Worm (Caenorhabditis elegans) whole organism, L1 larva: ENCODE measurements around the gene C27F2.7.
A peak's percentile ranks its signal among the peaks of the same experiment; 100 is the strongest.

ENCODE experiments used
- C04F5.9 ChIP-seq: sonication (generic microtip); optimal IDR thresholded peaks from 2 replicates; lab custom pipeline; 2016; ENCODE audit warnings: missing genetic modification characterization, missing compliant biosample characterization
- C16A3.4 ChIP-seq: fragments of 150-350 bp; optimal IDR thresholded peaks from 2 replicates; lab custom pipeline; 2014; ENCODE audit warnings: missing biosample characterization, missing genetic modification characterization
- ama-1 ChIP-seq: fragments of 150-350 bp; optimal IDR thresholded peaks from 2 replicates; lab custom pipeline; 2014
- ceh-63 ChIP-seq: fragments of 200-800 bp; sonication (Bioruptor generic); optimal IDR thresholded peaks from 2 replicates; lab custom pipeline; 2018; ENCODE audit warnings: mild to moderate bottlenecking, missing genetic modification characterization, missing compliant biosample characterization
- ceh-90 ChIP-seq: sonication (generic microtip); optimal IDR thresholded peaks from 2 replicates; lab custom pipeline; 2016; ENCODE audit warnings: missing genetic modification characterization, missing compliant biosample characterization
- dpl-1 ChIP-seq, 3 experiments: fragments of 150-350 bp in 2 of 3; sonication (generic microtip) in 1 of 3; optimal IDR thresholded peaks; 2 replicates each; lab custom pipeline; 2014 to 2017; ENCODE audit warnings: missing biosample characterization in 3 of 3, missing genetic modification characterization in 3 of 3, missing genetic modification reagents in 3 of 3
- dsc-1 ChIP-seq: sonication (generic microtip); optimal IDR thresholded peaks from 2 replicates; lab custom pipeline; 2016; ENCODE audit warnings: mild to moderate bottlenecking, missing genetic modification characterization, missing compliant biosample characterization
- efl-1 ChIP-seq, 4 experiments: fragments of 150-350 bp; optimal IDR thresholded peaks in 3 of 4; peaks in 1 of 4; 1 replicate in 1 of 4; 2 replicates in 3 of 4; lab custom pipeline; 2014; ENCODE audit warnings: missing biosample characterization in 2 of 4, missing genetic modification characterization in 2 of 4, missing genetic modification reagents in 2 of 4
- egl-13 ChIP-seq: sonication (generic microtip); optimal IDR thresholded peaks from 2 replicates; lab custom pipeline; 2016; ENCODE audit warnings: missing genotype, missing genetic modification reagents, missing genetic modification characterization, missing compliant biosample characterization
- elt-2 ChIP-seq: sonication (generic microtip); optimal IDR thresholded peaks from 2 replicates; lab custom pipeline; 2016; ENCODE audit warnings: missing genetic modification characterization, mild to moderate bottlenecking, inconsistent platforms, missing compliant biosample characterization, missing genetic modification reagents
- elt-3 ChIP-seq, 6 experiments: fragments of 150-350 bp in 1 of 6; sonication (generic microtip); optimal IDR thresholded peaks; 2 replicates each; lab custom pipeline; 2017 to 2018; ENCODE audit warnings: missing biosample characterization in 6 of 6, missing genetic modification characterization in 6 of 6, inconsistent platforms in 1 of 6
- ets-5 ChIP-seq: fragments of 200-800 bp; sonication (Bioruptor generic); IDR thresholded peaks from 2 replicates; pipeline ENCODE4 v1.3.6; 2022; ENCODE audit warnings: missing genetic modification characterization, missing compliant biosample characterization
- fkh-8 ChIP-seq: sonication (generic microtip); optimal IDR thresholded peaks from 2 replicates; lab custom pipeline; 2016; ENCODE audit warnings: mild to moderate bottlenecking, missing genetic modification characterization, missing compliant biosample characterization
- fos-1 ChIP-seq: fragments of 150-350 bp; optimal IDR thresholded peaks from 2 replicates; lab custom pipeline; 2014; ENCODE audit warnings: missing biosample characterization, missing genetic modification characterization
- grh-1 ChIP-seq: fragments of 200-800 bp; sonication (Bioruptor generic); IDR thresholded peaks from 2 replicates; pipeline ENCODE4 v1.3.6; 2022; ENCODE audit warnings: missing genetic modification reagents, missing genetic modification characterization, missing compliant biosample characterization
- hlh-17 ChIP-seq: fragments of 200-800 bp; sonication (Bioruptor generic); optimal IDR thresholded peaks from 2 replicates; lab custom pipeline; 2018; ENCODE audit warnings: missing genetic modification characterization, mild to moderate bottlenecking, missing compliant biosample characterization, moderate library complexity, borderline replicate concordance
- irx-1 ChIP-seq: sonication (generic microtip); optimal IDR thresholded peaks from 2 replicates; lab custom pipeline; 2016; ENCODE audit warnings: missing genetic modification characterization, missing compliant biosample characterization
- isw-1 ChIP-seq: fragments of 200-800 bp; sonication (Bioruptor generic); IDR thresholded peaks from 2 replicates; pipeline ENCODE4 v1.3.6; 2022; ENCODE audit warnings: missing genetic modification characterization, missing compliant biosample characterization
- lin-13 ChIP-seq: fragments of 150-350 bp; optimal IDR thresholded peaks from 2 replicates; lab custom pipeline; 2014; ENCODE audit warnings: missing biosample characterization, missing genetic modification reagents, missing genetic modification characterization
- lin-35 ChIP-seq, 2 experiments: fragments of 150-350 bp; optimal IDR thresholded peaks; 2 replicates each; lab custom pipeline; 2014; ENCODE audit warnings: missing biosample characterization in 2 of 2, missing genetic modification characterization in 2 of 2, missing genetic modification reagents in 2 of 2
- lir-3 ChIP-seq: sonication (generic microtip); optimal IDR thresholded peaks from 2 replicates; lab custom pipeline; 2016; ENCODE audit warnings: mild to moderate bottlenecking, missing genetic modification characterization, moderate library complexity, missing compliant biosample characterization; ENCODE audit not compliant: poor library complexity
- lsy-2 ChIP-seq, 2 experiments: fragments of 150-350 bp; optimal IDR thresholded peaks; 2 replicates each; lab custom pipeline; 2014; ENCODE audit warnings: missing biosample characterization in 2 of 2, missing genetic modification characterization in 2 of 2
- mab-9 ChIP-seq: fragments of 200-800 bp; sonication (Bioruptor generic); IDR thresholded peaks from 2 replicates; pipeline ENCODE4 v1.3.6; 2022; ENCODE audit warnings: missing genetic modification reagents, missing genetic modification characterization, missing compliant biosample characterization
- mdl-1 ChIP-seq, 2 experiments: fragments of 150-350 bp; optimal IDR thresholded peaks; 2 replicates each; lab custom pipeline; 2014 to 2017; ENCODE audit warnings: missing biosample characterization in 2 of 2, missing genetic modification characterization in 2 of 2, inconsistent platforms in 1 of 2
- mep-1 ChIP-seq: fragments of 150-350 bp; optimal IDR thresholded peaks from 2 replicates; lab custom pipeline; 2014; ENCODE audit warnings: missing biosample characterization, missing genetic modification characterization
- nhr-11 ChIP-seq: fragments of 150-350 bp; optimal IDR thresholded peaks from 2 replicates; lab custom pipeline; 2014; ENCODE audit warnings: missing biosample characterization, missing genetic modification characterization
- nhr-19 ChIP-seq: fragments of 200-800 bp; sonication (Bioruptor generic); conservative IDR thresholded peaks from 2 replicates; pipeline ENCODE4 v1.3.6; 2022; ENCODE audit warnings: missing genetic modification characterization, missing compliant biosample characterization
- nhr-20 ChIP-seq: sonication (generic microtip); optimal IDR thresholded peaks from 2 replicates; lab custom pipeline; 2016; ENCODE audit warnings: mild to moderate bottlenecking, missing genetic modification characterization, missing compliant biosample characterization
- nhr-28 ChIP-seq: fragments of 150-350 bp; optimal IDR thresholded peaks from 2 replicates; lab custom pipeline; 2014; ENCODE audit warnings: missing biosample characterization, missing genetic modification characterization
- nhr-47 ChIP-seq: sonication (generic microtip); optimal IDR thresholded peaks from 2 replicates; lab custom pipeline; 2016; ENCODE audit warnings: mild to moderate bottlenecking, missing genetic modification characterization, moderate library complexity, missing compliant biosample characterization
- nhr-71 ChIP-seq: sonication (generic microtip); optimal IDR thresholded peaks from 2 replicates; lab custom pipeline; 2016; ENCODE audit warnings: mild to moderate bottlenecking, missing genetic modification characterization, moderate library complexity, missing compliant biosample characterization
- nhr-84 ChIP-seq: sonication (generic microtip); optimal IDR thresholded peaks from 2 replicates; lab custom pipeline; 2017; ENCODE audit warnings: missing biosample characterization, missing genetic modification characterization
- nhr-85 ChIP-seq: sonication (generic microtip); peaks from one replicate; lab custom pipeline; 2016; ENCODE audit warnings: missing genetic modification characterization, inconsistent platforms, missing compliant biosample characterization
- nhr-90 ChIP-seq: sonication (generic microtip); optimal IDR thresholded peaks from 2 replicates; lab custom pipeline; 2016; ENCODE audit warnings: mild to moderate bottlenecking, missing genetic modification characterization, missing compliant biosample characterization; ENCODE audit not compliant: poor library complexity
- pax-3 ChIP-seq: fragments of 200-800 bp; sonication (Bioruptor generic); optimal IDR thresholded peaks from 2 replicates; lab custom pipeline; 2018; ENCODE audit warnings: mild to moderate bottlenecking, missing genetic modification characterization, moderate library complexity, missing compliant biosample characterization
- pqm-1 ChIP-seq: sonication (generic microtip); optimal IDR thresholded peaks from 3 replicates; lab custom pipeline; 2017; ENCODE audit warnings: missing biosample characterization, missing genetic modification characterization
- rnt-1 ChIP-seq: sonication (generic microtip); optimal IDR thresholded peaks from 2 replicates; lab custom pipeline; 2016; ENCODE audit warnings: mild to moderate bottlenecking, missing genetic modification characterization, moderate library complexity, missing compliant biosample characterization
- snu-23 ChIP-seq: sonication (generic microtip); optimal IDR thresholded peaks from 2 replicates; lab custom pipeline; 2016; ENCODE audit warnings: missing genetic modification characterization, missing compliant biosample characterization
- sox-4 ChIP-seq: sonication (generic microtip); optimal IDR thresholded peaks from 2 replicates; lab custom pipeline; 2016; ENCODE audit warnings: missing genetic modification characterization, missing compliant biosample characterization
- sptf-1 ChIP-seq: fragments of 150-350 bp; optimal IDR thresholded peaks from 2 replicates; lab custom pipeline; 2014; ENCODE audit warnings: missing biosample characterization, missing genetic modification characterization
- swsn-7 ChIP-seq: sonication (generic microtip); optimal IDR thresholded peaks from 2 replicates; lab custom pipeline; 2016; ENCODE audit warnings: missing genetic modification characterization, missing compliant biosample characterization
- tbx-2 ChIP-seq: sonication (generic microtip); optimal IDR thresholded peaks from 2 replicates; lab custom pipeline; 2016; ENCODE audit warnings: missing genetic modification characterization, missing compliant biosample characterization
- unc-130 ChIP-seq: fragments of 150-350 bp; optimal IDR thresholded peaks from 2 replicates; lab custom pipeline; 2017; ENCODE audit warnings: missing biosample characterization, missing genetic modification characterization, inconsistent platforms
- unc-86 ChIP-seq: sonication (generic microtip); optimal IDR thresholded peaks from 2 replicates; lab custom pipeline; 2016; ENCODE audit warnings: missing genetic modification characterization, missing compliant biosample characterization
- unc-98 ChIP-seq: fragments of 200-800 bp; sonication (Bioruptor generic); IDR thresholded peaks from 2 replicates; pipeline ENCODE4 v1.3.6; 2022; ENCODE audit warnings: missing genetic modification characterization, missing compliant biosample characterization
- vab-15 ChIP-seq: sonication (generic microtip); optimal IDR thresholded peaks from 2 replicates; lab custom pipeline; 2017; ENCODE audit warnings: missing genotype, mild to moderate bottlenecking, missing genetic modification characterization, missing compliant biosample characterization
- xbp-1 ChIP-seq: sonication (generic microtip); optimal IDR thresholded peaks from 2 replicates; lab custom pipeline; 2016; ENCODE audit warnings: missing genetic modification characterization, missing compliant biosample characterization
- zip-4 ChIP-seq: fragments of 200-800 bp; sonication (Bioruptor generic); optimal IDR thresholded peaks from 2 replicates; lab custom pipeline; 2018; ENCODE audit warnings: mild to moderate bottlenecking, missing genetic modification characterization, moderate library complexity, missing compliant biosample characterization
- ztf-11 ChIP-seq, 2 experiments: sonication (generic microtip); optimal IDR thresholded peaks; 2 replicates each; lab custom pipeline; 2016 to 2017; ENCODE audit warnings: missing genetic modification characterization in 2 of 2, missing biosample characterization in 1 of 2, missing compliant biosample characterization in 1 of 2
- ztf-4 ChIP-seq: fragments of 150-350 bp; optimal IDR thresholded peaks from 2 replicates; lab custom pipeline; 2014; ENCODE audit warnings: missing biosample characterization, missing genetic modification characterization

Gene C27F2.7

DNA sequence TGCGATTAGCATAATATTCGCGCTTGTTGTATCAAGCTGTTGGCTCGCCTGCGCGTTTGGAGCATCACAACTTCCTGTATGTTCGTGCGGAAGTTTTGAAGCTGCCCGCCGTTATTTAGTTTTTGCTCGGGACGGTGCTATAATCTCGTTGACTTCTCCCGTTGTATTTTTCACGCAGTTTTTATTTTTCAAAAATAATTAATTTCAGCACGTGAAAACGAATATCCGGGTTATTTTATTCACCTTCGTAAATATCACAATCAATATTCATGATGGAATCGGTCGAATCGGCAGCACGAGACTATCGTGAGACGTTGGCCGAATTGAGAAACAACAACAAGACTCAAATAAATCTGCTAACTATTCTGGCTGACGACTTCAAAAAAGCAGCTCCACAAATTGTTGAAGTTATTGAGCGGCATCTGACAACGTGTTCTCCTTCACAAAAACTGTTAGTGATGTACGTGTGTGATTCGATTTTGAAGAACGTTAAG lies 40.9 kb upstream of the C27F2.7 start:
- TF ChIP-seq ceh-63 (GFP tag; lab: Kevin White, UChicago) (no peak), efl-1 (optimal IDR thresholded peaks at IDR 0.05; lab: Kevin White, UChicago) (peak in 1 of 2 experiments; percentile 5), efl-1 (GFP tag; optimal IDR thresholded peaks at IDR 0.05 in 1 of 2; lab: Kevin White, UChicago) (no peak), nhr-84 (tag; lab: Kevin White, UChicago) (no peak), unc-130 (tag; lab: Kevin White, UChicago) (no peak), nhr-71 (tag; lab: Kevin White, UChicago) (peak; percentile 72), tbx-2 (tag; lab: Kevin White, UChicago) (peak; percentile 1), fkh-8 (tag; lab: Kevin White, UChicago) (no peak), ztf-4 (peak; percentile 86), nhr-85 (tag; lab: Kevin White, UChicago) (peak; percentile 66), isw-1 (GFP tag; lab: Robert Waterston, UW) (no peak), nhr-20 (peak; percentile 43), mep-1 (tag; lab: Kevin White, UChicago) (peak; percentile 49), zip-4 (GFP tag; lab: Kevin White, UChicago) (peak; percentile 31), xbp-1 (tag; lab: Kevin White, UChicago) (peak; percentile 7), elt-2 (tag; lab: Kevin White, UChicago) (peak; percentile 34), nhr-11 (tag; lab: Kevin White, UChicago) (no peak), mdl-1 (tag; optimal IDR thresholded peaks at IDR 0.05; lab: Kevin White, UChicago) (no peak), nhr-28 (tag; lab: Kevin White, UChicago) (no peak), mab-9 (no peak), snu-23 (no peak), swsn-7 (tag; lab: Kevin White, UChicago) (peak; percentile 22), nhr-47 (tag; lab: Kevin White, UChicago) (peak; percentile 48), vab-15 (tag; lab: Kevin White, UChicago) (peak; percentile 3), ets-5 (GFP tag; lab: Robert Waterston, UW) (no peak), nhr-90 (tag; lab: Kevin White, UChicago) (peak; percentile 39), pqm-1 (tag; lab: Kevin White, UChicago) (no peak), ama-1 (lab: Kevin White, UChicago) (peak; percentile 92), rnt-1 (tag; lab: Kevin White, UChicago) (peak; percentile 34), lin-13 (no peak), lin-35 (GFP tag; optimal IDR thresholded peaks at IDR 0.05; lab: Kevin White, UChicago) (peak in 1 of 2 experiments; percentile 42), sox-4 (peak; percentile 22), dpl-1 (GFP tag; optimal IDR thresholded peaks at IDR 0.05; lab: Kevin White, UChicago) (peak in 2 of 3 experiments; percentile 3 to 9), nhr-19 (peak; percentile 32), pax-3 (tag; lab: Kevin White, UChicago) (peak; percentile 32), ztf-11 (tag; optimal IDR thresholded peaks at IDR 0.05; lab: Kevin White, UChicago) (no peak), sptf-1 (tag; lab: Kevin White, UChicago) (no peak), hlh-17 (GFP tag; lab: Kevin White, UChicago) (no peak), lsy-2 (tag; optimal IDR thresholded peaks at IDR 0.05; lab: Kevin White, UChicago) (peak; percentile 42 to 45), grh-1 (peak; percentile 36; the same call in 1 of the 2 replicates), ceh-90 (no peak), dsc-1 (peak; percentile 0)
- TF ChIP-seq, all 84 proteins: peak for 24

- TF ChIP-seq mep-1 (tag; lab: Kevin White, UChicago) (peak; percentile 33), fos-1 (tag; lab: Kevin White, UChicago) (peak; percentile 15), isw-1 (GFP tag; lab: Robert Waterston, UW) (peak; percentile 56), irx-1 (tag; lab: Kevin White, UChicago) (peak; percentile 9), nhr-19 (peak; percentile 41; the same call in 1 of the 2 replicates), ama-1 (lab: Kevin White, UChicago) (peak; percentile 53), ets-5 (GFP tag; lab: Robert Waterston, UW) (no peak), unc-86 (peak; percentile 53), rnt-1 (tag; lab: Kevin White, UChicago) (peak; percentile 63), lin-13 (peak; percentile 28), xbp-1 (tag; lab: Kevin White, UChicago) (peak; percentile 53), elt-3 (tag; optimal IDR thresholded peaks at IDR 0.05; lab: Kevin White, UChicago) (peak in 2 of 6 experiments; percentile 5 to 8), egl-13 (tag; lab: Kevin White, UChicago) (no peak), nhr-28 (tag; lab: Kevin White, UChicago) (no peak), lir-3 (tag; lab: Kevin White, UChicago) (peak; percentile 43), unc-98 (GFP tag; lab: Robert Waterston, UW) (no peak), tbx-2 (tag; lab: Kevin White, UChicago) (peak; percentile 45), C16A3.4 (peak; percentile 34), C04F5.9 (tag; lab: Kevin White, UChicago) (no peak)
Observed at ce11 chrIII:5024393-5024964, 40.2 kb upstream of the C27F2.7 start, which contains the start of gene pcf-11. TSS of gene pcf-11 (plus strand) at chrIII:5024914.
